Worm (Caenorhabditis elegans) whole organism, L2 larva: ENCODE data around the gene Y55F3BR.6.

ENCODE experiments used
- Y55F3AM.14 ChIP-seq: fragments of 200-800 bp; sonication (Bioruptor generic); optimal IDR thresholded peaks from 2 replicates; lab custom pipeline; 2018; ENCODE audit warnings: mild to moderate bottlenecking, missing genetic modification characterization, missing compliant biosample characterization
- alr-1 ChIP-seq: fragments of 150-350 bp; optimal IDR thresholded peaks from 2 replicates; lab custom pipeline; 2014; ENCODE audit warnings: missing biosample characterization, missing genetic modification characterization
- ceh-82 ChIP-seq: fragments of 150-350 bp; optimal IDR thresholded peaks from 2 replicates; lab custom pipeline; 2014; ENCODE audit warnings: missing biosample characterization, missing genetic modification characterization
- dmd-4 ChIP-seq: sonication (generic microtip); optimal IDR thresholded peaks from 2 replicates; lab custom pipeline; 2017; ENCODE audit warnings: missing biosample characterization, missing genetic modification characterization
- elt-3 ChIP-seq: sonication (generic microtip); optimal IDR thresholded peaks from 2 replicates; lab custom pipeline; 2017; ENCODE audit warnings: missing biosample characterization, missing genetic modification characterization
- gmeb-1 ChIP-seq: fragments of 150-350 bp; optimal IDR thresholded peaks from 2 replicates; lab custom pipeline; 2014; ENCODE audit warnings: missing biosample characterization, missing genetic modification characterization
- lin-39 ChIP-seq: fragments of 150-350 bp; optimal IDR thresholded peaks from 2 replicates; lab custom pipeline; 2014; ENCODE audit warnings: missing biosample characterization, missing genetic modification reagents, missing genetic modification characterization
- lsy-2 ChIP-seq, 2 experiments: fragments of 150-350 bp in 1 of 2; sonication (generic microtip) in 1 of 2; optimal IDR thresholded peaks; 2 replicates each; lab custom pipeline; 2014 to 2017; ENCODE audit warnings: missing biosample characterization in 2 of 2, missing genetic modification characterization in 2 of 2
- mab-5 ChIP-seq: fragments of 150-350 bp; optimal IDR thresholded peaks from 2 replicates; lab custom pipeline; 2014; ENCODE audit warnings: missing biosample characterization, missing genetic modification characterization
- mbf-1 ChIP-seq: sonication (generic microtip); optimal IDR thresholded peaks from 2 replicates; lab custom pipeline; 2017; ENCODE audit warnings: missing biosample characterization, missing genetic modification characterization
- mdl-1 ChIP-seq, 2 experiments: fragments of 150-350 bp in 1 of 2; sonication (generic microtip) in 1 of 2; optimal IDR thresholded peaks; 2 replicates each; lab custom pipeline; 2017; ENCODE audit warnings: missing biosample characterization in 2 of 2, missing genetic modification characterization in 2 of 2
- nhr-10 ChIP-seq: sonication (generic microtip); optimal IDR thresholded peaks from 2 replicates; lab custom pipeline; 2017; ENCODE audit warnings: missing biosample characterization, missing genetic modification characterization
- nhr-11 ChIP-seq: fragments of 150-350 bp; optimal IDR thresholded peaks from 2 replicates; lab custom pipeline; 2014; ENCODE audit warnings: missing biosample characterization, missing genetic modification characterization
- nhr-129 ChIP-seq: fragments of 150-350 bp; optimal IDR thresholded peaks from 2 replicates; lab custom pipeline; 2014; ENCODE audit warnings: missing biosample characterization, missing genetic modification characterization
- nhr-21 ChIP-seq: fragments of 150-350 bp; optimal IDR thresholded peaks from 2 replicates; lab custom pipeline; 2014; ENCODE audit warnings: missing biosample characterization, missing genetic modification characterization
- nhr-23 ChIP-seq: fragments of 150-350 bp; optimal IDR thresholded peaks from 2 replicates; lab custom pipeline; 2014; ENCODE audit warnings: missing biosample characterization, missing genetic modification reagents, missing genetic modification characterization
- nhr-237 ChIP-seq: fragments of 150-350 bp; optimal IDR thresholded peaks from 2 replicates; lab custom pipeline; 2014; ENCODE audit warnings: missing biosample characterization, missing genetic modification characterization
- nhr-25 ChIP-seq: fragments of 150-350 bp; sonication (generic microtip); optimal IDR thresholded peaks from 3 replicates; lab custom pipeline; 2014; ENCODE audit warnings: missing biosample characterization, missing genetic modification characterization
- nhr-6 ChIP-seq: fragments of 150-350 bp; optimal IDR thresholded peaks from 2 replicates; lab custom pipeline; 2014; ENCODE audit warnings: missing biosample characterization, missing genetic modification characterization
- nhr-77 ChIP-seq: fragments of 150-350 bp; optimal IDR thresholded peaks from 2 replicates; lab custom pipeline; 2014; ENCODE audit warnings: missing biosample characterization, missing genetic modification characterization
- skn-1 ChIP-seq: sonication (generic microtip); optimal IDR thresholded peaks from 2 replicates; lab custom pipeline; 2017; ENCODE audit warnings: missing biosample characterization, missing genetic modification characterization
- sma-3 ChIP-seq: sonication (generic microtip); optimal IDR thresholded peaks from 2 replicates; lab custom pipeline; 2016; ENCODE audit warnings: missing genetic modification reagents, missing genetic modification characterization, missing compliant biosample characterization
- sma-9 ChIP-seq, 2 experiments: fragments of 150-350 bp in 1 of 2; sonication (generic microtip) in 1 of 2; optimal IDR thresholded peaks; 2 replicates each; lab custom pipeline; 2014 to 2016; ENCODE audit warnings: missing genetic modification characterization in 2 of 2, mild to moderate bottlenecking in 1 of 2, missing biosample characterization in 1 of 2, missing compliant biosample characterization in 1 of 2, missing genetic modification reagents in 1 of 2, moderate library complexity in 1 of 2
- snpc-4 ChIP-seq: fragments of 150-350 bp; optimal IDR thresholded peaks from 2 replicates; lab custom pipeline; 2014; ENCODE audit warnings: missing biosample characterization, missing genetic modification characterization
- unc-39 ChIP-seq: fragments of 150-350 bp; optimal IDR thresholded peaks from 2 replicates; lab custom pipeline; 2014; ENCODE audit warnings: missing biosample characterization, missing genetic modification characterization
- unc-55 ChIP-seq: fragments of 150-350 bp; sonication (generic microtip); optimal IDR thresholded peaks from 3 replicates; lab custom pipeline; 2014; ENCODE audit warnings: missing biosample characterization, missing genetic modification reagents, missing genetic modification characterization
- zag-1 ChIP-seq: fragments of 150-350 bp; optimal IDR thresholded peaks from 2 replicates; lab custom pipeline; 2014; ENCODE audit warnings: missing biosample characterization, missing genetic modification characterization
- ztf-4 ChIP-seq: fragments of 150-350 bp; optimal IDR thresholded peaks from 2 replicates; lab custom pipeline; 2014; ENCODE audit warnings: missing biosample characterization, missing genetic modification characterization

Y55F3BR.6 gene

DNA sequence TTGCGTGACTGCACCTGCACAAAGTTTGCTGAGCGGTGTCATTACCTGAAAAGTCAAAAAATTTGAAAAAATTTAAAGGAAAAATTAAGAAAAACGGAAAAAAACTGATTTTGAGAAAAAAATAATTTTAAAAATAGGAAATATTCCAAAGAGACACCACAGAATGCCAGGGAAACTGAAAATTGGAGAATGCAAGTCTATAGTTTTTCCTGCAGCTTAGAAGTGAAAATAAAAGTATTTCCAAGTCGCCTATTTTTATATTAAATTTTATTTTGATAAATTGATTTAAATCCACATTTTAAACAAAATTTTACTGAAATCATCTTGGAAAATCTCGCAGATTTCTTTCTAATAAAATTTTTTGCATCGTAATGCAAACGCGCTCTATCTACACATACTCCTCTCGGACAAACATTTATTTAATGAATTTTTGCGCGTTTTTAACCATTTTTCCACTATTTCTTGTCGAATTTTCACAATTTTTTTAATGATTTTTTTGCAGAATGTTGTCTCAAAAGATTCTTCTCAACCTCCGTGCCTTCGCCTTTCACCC is 45.3 kb downstream of the Y55F3BR.6 start, which contains the start of the genes F56B3.11 and ech-5 (continued):
- TF ChIP-seq alr-1 (tag; lab: Kevin White, UChicago) (no peak), gmeb-1 (tag; lab: Kevin White, UChicago) (peak; percentile 78), nhr-129 (tag; lab: Kevin White, UChicago) (peak; percentile 39), Y55F3AM.14 (GFP tag; lab: Kevin White, UChicago) (peak; percentile 50)
- TF ChIP-seq, all 48 proteins: peak for 20

DNA sequence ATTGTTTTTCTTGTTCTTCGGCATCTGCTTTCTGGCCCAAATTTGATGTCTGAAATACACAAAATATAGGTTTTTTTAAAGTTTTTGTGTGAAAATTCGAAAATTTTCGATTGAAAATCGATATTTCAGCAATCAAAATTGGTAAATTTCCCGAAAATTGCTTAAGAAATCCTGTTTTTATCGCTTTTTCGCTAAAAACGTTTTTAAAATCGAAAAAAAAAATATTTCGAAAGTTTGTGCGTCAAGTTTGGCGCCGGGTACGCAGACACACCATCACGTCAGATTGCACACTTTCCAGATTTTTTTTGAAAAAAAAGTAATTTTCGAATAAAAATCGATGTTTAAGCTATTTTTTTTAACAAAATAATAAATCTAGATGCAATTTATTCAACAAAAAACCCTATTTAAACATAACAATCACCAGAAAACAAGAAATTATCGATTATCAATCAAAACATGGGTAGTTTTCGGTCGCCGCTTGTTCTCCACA is 46.5 kb downstream of the Y55F3BR.6 start, which contains the start of gene skr-18:
TSS of gene skr-18 (minus strand) at position 51 of the 490 bp plus-strand sequence.
- TF ChIP-seq ceh-82 (tag; lab: Kevin White, UChicago): no peak
- no peak for TF ChIP-seq nhr-11 (tag; lab: Kevin White, UChicago)
- TF ChIP-seq lin-39: no peak
- TF ChIP-seq nhr-129 (tag; lab: Kevin White, UChicago): no peak
- TF ChIP-seq nhr-77 (tag; lab: Kevin White, UChicago): no peak
- TF ChIP-seq nhr-6 (tag; lab: Kevin White, UChicago): no peak
- no peak for TF ChIP-seq alr-1 (tag; lab: Kevin White, UChicago)
- TF ChIP-seq nhr-25 (tag; lab: Kevin White, UChicago): no peak
- TF ChIP-seq sma-3 (GFP tag; lab: Kevin White, UChicago): no peak
- TF ChIP-seq mab-5 (tag; lab: Kevin White, UChicago): no peak
- TF ChIP-seq skn-1 (tag; lab: Kevin White, UChicago): no peak
- no peak for TF ChIP-seq sma-9 (GFP tag; optimal IDR thresholded peaks at IDR 0.05; lab: Kevin White, UChicago)
- no peak for TF ChIP-seq sma-9 (tag; optimal IDR thresholded peaks at IDR 0.05; lab: Kevin White, UChicago)
- no peak for TF ChIP-seq zag-1 (tag; lab: Kevin White, UChicago)
- no peak for TF ChIP-seq mdl-1 (tag; optimal IDR thresholded peaks at IDR 0.05; lab: Kevin White, UChicago)

DNA sequence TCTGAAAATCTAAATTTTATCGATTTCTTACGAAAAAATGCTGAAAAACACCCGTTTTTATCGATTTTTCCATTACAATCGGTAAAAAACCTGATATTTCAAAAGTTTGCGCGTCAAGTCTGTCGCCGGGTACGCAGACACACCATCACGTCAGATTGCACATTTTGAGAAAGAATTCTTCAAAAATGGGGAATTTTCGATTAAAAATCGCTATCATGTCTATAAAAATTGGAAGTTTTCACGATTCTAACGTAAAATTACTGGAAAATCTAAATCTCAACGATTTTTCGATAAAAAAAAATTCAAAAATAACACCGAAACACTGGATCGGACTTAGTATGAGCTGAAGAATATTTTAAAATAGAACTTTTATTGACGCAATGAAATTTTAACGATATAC is 47.7 kb downstream of the Y55F3BR.6 start, which contains the start of gene F56B3.4:
TSS of gene F56B3.4 (minus strand) at position 1 of the 400 bp plus-strand sequence.
- TF ChIP-seq snpc-4 (tag; lab: Kevin White, UChicago): no peak
- TF ChIP-seq dmd-4 (tag; lab: Kevin White, UChicago): no peak
- TF ChIP-seq elt-3 (tag; lab: Kevin White, UChicago): no peak
- no peak for TF ChIP-seq skn-1 (tag; lab: Kevin White, UChicago)
- no peak for TF ChIP-seq sma-3 (GFP tag; lab: Kevin White, UChicago)
- no peak for TF ChIP-seq ztf-4 (tag; lab: Kevin White, UChicago)
- TF ChIP-seq unc-55 (GFP tag; lab: Kevin White, UChicago): no peak
- no peak for TF ChIP-seq mbf-1 (tag; lab: Kevin White, UChicago)
- TF ChIP-seq zag-1 (tag; lab: Kevin White, UChicago): no peak
- no peak for TF ChIP-seq Y55F3AM.14 (GFP tag; lab: Kevin White, UChicago)
- TF ChIP-seq unc-39 (tag; lab: Kevin White, UChicago): no peak
- no peak for TF ChIP-seq nhr-21 (tag; lab: Kevin White, UChicago)
- TF ChIP-seq nhr-23 (tag; lab: Kevin White, UChicago): no peak
- no peak for TF ChIP-seq mab-5 (tag; lab: Kevin White, UChicago)

DNA sequence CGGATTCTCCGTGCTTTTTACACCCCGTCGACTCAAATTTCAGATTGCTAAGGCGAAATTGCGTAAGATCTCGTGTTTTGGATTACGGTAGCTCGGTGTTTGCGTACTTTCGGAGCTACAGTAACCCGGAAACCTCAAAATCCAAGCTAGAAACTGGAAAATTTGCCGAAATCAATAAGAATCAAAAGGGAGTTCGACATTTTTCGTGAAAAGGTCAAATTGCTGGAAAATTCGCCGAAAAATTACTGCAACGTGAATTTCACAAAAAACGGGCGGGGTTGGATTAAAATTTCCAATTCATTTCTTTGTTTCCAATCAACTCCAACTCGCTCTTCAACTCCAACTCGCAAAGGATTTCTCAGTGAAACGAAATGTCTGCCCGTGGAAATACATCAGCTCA is 54.2 kb downstream of the Y55F3BR.6 start, which contains the start of gene F56B3.6:
TSS of gene F56B3.6 (plus strand) at position 301 of the 400 bp plus-strand sequence.
- TF ChIP-seq nhr-129 (tag; lab: Kevin White, UChicago) (no peak), lsy-2 (tag; optimal IDR thresholded peaks at IDR 0.05; lab: Kevin White, UChicago) (no peak), nhr-11 (tag; lab: Kevin White, UChicago) (no peak), dmd-4 (tag; lab: Kevin White, UChicago) (no peak), nhr-237 (tag; lab: Kevin White, UChicago) (no peak), skn-1 (tag; lab: Kevin White, UChicago) (no peak), ztf-4 (tag; lab: Kevin White, UChicago) (no peak), nhr-21 (tag; lab: Kevin White, UChicago) (no peak), sma-9 (GFP tag; optimal IDR thresholded peaks at IDR 0.05; lab: Kevin White, UChicago) (no peak), sma-9 (tag; optimal IDR thresholded peaks at IDR 0.05; lab: Kevin White, UChicago) (no peak), lin-39 (no peak), nhr-10 (tag; lab: Kevin White, UChicago) (no peak)
- TF ChIP-seq, all 48 proteins: peak for 0
